Fruit fly (Drosophila melanogaster) whole organism, embryonic: ENCODE data around the gene CG15764.

Experiments
- Atf6 ChIP-seq: fragments of 200-800 bp; sonication (Bioruptor generic); IDR thresholded peaks from 2 replicates; pipeline ENCODE4 v1.3.6; 2022; ENCODE audit warnings: missing biosample characterization, missing genetic modification characterization
- Awh ChIP-seq: fragments of 200-800 bp; sonication (Bioruptor generic); IDR thresholded peaks from 2 replicates; pipeline ENCODE4, ENCODE4 v1.3.6; 2022; ENCODE audit warnings: missing biosample characterization, missing genetic modification characterization
- B-H1 ChIP-seq: fragments of 200-800 bp; sonication (Bioruptor generic); IDR thresholded peaks from 3 replicates; pipeline ENCODE4 v1.3.6; 2022; ENCODE audit warnings: missing biosample characterization, missing genetic modification characterization
- B-H2 ChIP-seq: fragments of 200-800 bp; sonication (Bioruptor generic); optimal IDR thresholded peaks from 2 replicates; lab custom pipeline; 2018; ENCODE audit warnings: missing biosample characterization, mild to moderate bottlenecking, missing genetic modification characterization
- BEAF-32 ChIP-seq: fragments of 200-800 bp; sonication (Bioruptor generic); optimal IDR thresholded peaks from 3 replicates; lab custom pipeline; 2017; ENCODE audit warnings: missing biosample characterization, missing genetic modification characterization, mild to moderate bottlenecking, moderate library complexity, missing genetic modification reagents
- CG1233 ChIP-seq: fragments of 200-800 bp; sonication (Bioruptor generic); optimal IDR thresholded peaks from 4 replicates; lab custom pipeline; 2018; ENCODE audit warnings: missing biosample characterization, mild to moderate bottlenecking, missing genetic modification characterization
- CG12391 ChIP-seq: fragments of 200-800 bp; sonication (Bioruptor generic); optimal IDR thresholded peaks from 3 replicates; lab custom pipeline; 2018; ENCODE audit warnings: missing biosample characterization, mild to moderate bottlenecking, missing genetic modification characterization, moderate library complexity
- CG15514 ChIP-seq: fragments of 200-800 bp; sonication (Bioruptor generic); optimal IDR thresholded peaks from 3 replicates; lab custom pipeline; 2017; ENCODE audit warnings: missing biosample characterization, missing genetic modification characterization, mild to moderate bottlenecking, moderate library complexity, missing genetic modification reagents
- CG17829 ChIP-seq: fragments of 200-800 bp; optimal IDR thresholded peaks from 2 replicates; lab custom pipeline; 2019; ENCODE audit warnings: missing biosample characterization, mild to moderate bottlenecking, missing genetic modification characterization, moderate library complexity
- CG2129 ChIP-seq: fragments of 200-800 bp; sonication (Bioruptor generic); IDR thresholded peaks from 2 replicates; pipeline ENCODE4 v1.3.6; 2022; ENCODE audit warnings: missing biosample characterization, missing genetic modification characterization; ENCODE audit not compliant: partially characterized antibody
- CG32767 ChIP-seq: fragments of 200-800 bp; sonication (Bioruptor generic); IDR thresholded peaks from 2 replicates; pipeline ENCODE4 v1.3.6; 2022; ENCODE audit warnings: missing biosample characterization, missing genetic modification characterization
- CG32772 ChIP-seq: fragments of 200-800 bp; sonication (Bioruptor generic); IDR thresholded peaks from 2 replicates; pipeline ENCODE4 v1.3.6; 2022; ENCODE audit warnings: missing biosample characterization, missing genetic modification characterization
- CG33213 ChIP-seq: fragments of 200-800 bp; sonication (Bioruptor generic); optimal IDR thresholded peaks from 3 replicates; lab custom pipeline; 2016; ENCODE audit warnings: missing biosample characterization, missing genetic modification characterization
- CG3726 ChIP-seq: fragments of 200-800 bp; sonication (Bioruptor generic); IDR thresholded peaks from 3 replicates; pipeline ENCODE4, ENCODE4 v1.3.6; 2022; ENCODE audit warnings: missing biosample characterization, missing genetic modification characterization
- CG3847 ChIP-seq: fragments of 200-800 bp; sonication (Bioruptor generic); IDR thresholded peaks from 2 replicates; pipeline ENCODE4 v1.3.6; 2022; ENCODE audit warnings: missing biosample characterization, missing genetic modification characterization
- CG4707 ChIP-seq: fragments of 200-800 bp; sonication (Bioruptor generic); optimal IDR thresholded peaks from 2 replicates; lab custom pipeline; 2018; ENCODE audit warnings: missing biosample characterization, mild to moderate bottlenecking, missing genetic modification characterization, moderate library complexity
- CG6683 ChIP-seq: fragments of 200-800 bp; sonication (Bioruptor generic); optimal IDR thresholded peaks from 2 replicates; lab custom pipeline; 2017; ENCODE audit warnings: missing biosample characterization, mild to moderate bottlenecking, missing genetic modification characterization, missing genetic modification reagents
- CG9797 ChIP-seq: fragments of 200-800 bp; sonication (Bioruptor generic); optimal IDR thresholded peaks from 3 replicates; lab custom pipeline; 2018; ENCODE audit warnings: missing biosample characterization, mild to moderate bottlenecking, missing genetic modification characterization
- Dfd ChIP-seq, 2 experiments: fragments of >200 bp; optimal IDR thresholded peaks; 2 replicates each; lab custom pipeline; 2017; ENCODE audit warnings: missing biosample characterization in 2 of 2, missing genetic modification characterization in 2 of 2
- Doc3 ChIP-seq: fragments of 200-800 bp; sonication (Bioruptor generic); IDR thresholded peaks from 3 replicates; pipeline ENCODE4 v1.3.6; 2022; ENCODE audit warnings: missing biosample characterization, missing genetic modification characterization; ENCODE audit not compliant: partially characterized antibody
- Dp ChIP-seq: fragments of 200-800 bp; sonication (Bioruptor generic); optimal IDR thresholded peaks from 2 replicates; lab custom pipeline; 2018; ENCODE audit warnings: missing biosample characterization, mild to moderate bottlenecking, missing genetic modification characterization, moderate library complexity
- Myb ChIP-seq: fragments of 200-800 bp; sonication (Bioruptor generic); optimal IDR thresholded peaks from 2 replicates; lab custom pipeline; 2016; ENCODE audit warnings: missing biosample characterization, missing genetic modification characterization
- Rfx ChIP-seq: fragments of 200-800 bp; sonication (Bioruptor generic); IDR thresholded peaks from 2 replicates; pipeline ENCODE4 v1.3.6; 2022; ENCODE audit warnings: missing biosample characterization, missing genetic modification characterization
- Side ChIP-seq: fragments of 200-800 bp; sonication (Bioruptor generic); optimal IDR thresholded peaks from 2 replicates; lab custom pipeline; 2016; ENCODE audit warnings: missing biosample characterization, missing genetic modification characterization
- ac ChIP-seq: fragments of 200-800 bp; sonication (Bioruptor generic); optimal IDR thresholded peaks from 3 replicates; lab custom pipeline; 2017; ENCODE audit warnings: missing biosample characterization, mild to moderate bottlenecking, missing genetic modification characterization
- ase ChIP-seq: fragments of 200-800 bp; sonication (Bioruptor generic); IDR thresholded peaks from 3 replicates; pipeline ENCODE4 v1.3.6; 2022; ENCODE audit warnings: missing biosample characterization, missing genetic modification characterization
- cato ChIP-seq: fragments of 200-800 bp; sonication (Bioruptor generic); optimal IDR thresholded peaks from 2 replicates; lab custom pipeline; 2016; ENCODE audit warnings: missing biosample characterization, missing genetic modification characterization, borderline replicate concordance
- corto ChIP-seq: fragments of 200-800 bp; sonication (Bioruptor generic); optimal IDR thresholded peaks from 2 replicates; lab custom pipeline; 2016; ENCODE audit warnings: missing biosample characterization, mild to moderate bottlenecking, missing genetic modification characterization, moderate library complexity
- crol ChIP-seq: fragments of 200-800 bp; sonication (Bioruptor generic); IDR thresholded peaks from 2 replicates; pipeline ENCODE4 v1.3.6; 2022; ENCODE audit warnings: missing biosample characterization, missing genetic modification characterization
- crp ChIP-seq, 2 experiments: fragments of 200-800 bp; sonication (Bioruptor generic); optimal IDR thresholded peaks; 2 replicates in 1 of 2; 3 replicates in 1 of 2; lab custom pipeline; 2017; ENCODE audit warnings: missing biosample characterization in 2 of 2, missing genetic modification characterization in 2 of 2, mild to moderate bottlenecking in 1 of 2, moderate library complexity in 1 of 2
- dm ChIP-seq: fragments of 200-800 bp; sonication (Bioruptor generic); optimal IDR thresholded peaks from 3 replicates; lab custom pipeline; 2016; ENCODE audit warnings: missing biosample characterization, missing genetic modification characterization
- ems ChIP-seq: fragments of 200-800 bp; sonication (Bioruptor generic); optimal IDR thresholded peaks from 3 replicates; lab custom pipeline; 2016; ENCODE audit warnings: missing biosample characterization, missing genetic modification characterization
- fru ChIP-seq: fragments of >200 bp; optimal IDR thresholded peaks from 2 replicates; lab custom pipeline; 2017
- gem ChIP-seq: fragments of 200-800 bp; sonication (Bioruptor generic); optimal IDR thresholded peaks from 2 replicates; lab custom pipeline; 2019; ENCODE audit warnings: missing biosample characterization, mild to moderate bottlenecking, missing genetic modification characterization, moderate library complexity
- grau ChIP-seq: fragments of 200-800 bp; optimal IDR thresholded peaks from 3 replicates; lab custom pipeline; 2019; ENCODE audit warnings: missing biosample characterization, mild to moderate bottlenecking, missing genetic modification characterization, moderate library complexity
- ind ChIP-seq: fragments of 200-800 bp; sonication (Bioruptor generic); optimal IDR thresholded peaks from 3 replicates; lab custom pipeline; 2016; ENCODE audit warnings: missing biosample characterization, missing genetic modification characterization
- kay ChIP-seq: fragments of 200-800 bp; sonication (Bioruptor generic); optimal IDR thresholded peaks from 2 replicates; lab custom pipeline; 2016; ENCODE audit warnings: missing biosample characterization, missing genetic modification characterization
- knrl ChIP-seq: fragments of 200-800 bp; sonication (Bioruptor generic); IDR thresholded peaks from 3 replicates; pipeline ENCODE4 v1.3.6; 2022; ENCODE audit warnings: missing biosample characterization, missing genetic modification characterization; ENCODE audit not compliant: partially characterized antibody
- lab ChIP-seq: fragments of 200-800 bp; sonication (Bioruptor generic); optimal IDR thresholded peaks from 3 replicates; lab custom pipeline; 2017; ENCODE audit warnings: missing biosample characterization, missing genetic modification characterization, mild to moderate bottlenecking, moderate library complexity, missing genetic modification reagents
- lov ChIP-seq, 2 experiments: fragments of 200-800 bp in 1 of 2; fragments of >200 bp in 1 of 2; sonication (Bioruptor generic) in 1 of 2; IDR thresholded peaks in 1 of 2; optimal IDR thresholded peaks in 1 of 2; 2 replicates in 1 of 2; 3 replicates in 1 of 2; pipeline versions ENCODE4 v1.3.6 to Lab custom; 2017 to 2022; ENCODE audit warnings: missing biosample characterization in 1 of 2, missing genetic modification characterization in 1 of 2
- maf-S ChIP-seq: fragments of 200-800 bp; sonication (Bioruptor generic); optimal IDR thresholded peaks from 2 replicates; lab custom pipeline; 2016; ENCODE audit warnings: missing biosample characterization, missing genetic modification characterization
- nerfin-2 ChIP-seq: fragments of 200-800 bp; sonication (Bioruptor generic); IDR thresholded peaks from 2 replicates; pipeline ENCODE4 v1.3.6; 2022; ENCODE audit warnings: missing biosample characterization, missing genetic modification characterization; ENCODE audit not compliant: partially characterized antibody
- p53 ChIP-seq: fragments of 200-800 bp; sonication (Bioruptor generic); optimal IDR thresholded peaks from 2 replicates; lab custom pipeline; 2016; ENCODE audit warnings: missing biosample characterization, missing genetic modification characterization
- sc ChIP-seq, 3 experiments: fragments of >200 bp in 2 of 3; fragments of 200-800 bp in 1 of 3; sonication (Bioruptor generic) in 1 of 3; optimal IDR thresholded peaks; 2 replicates in 2 of 3; 3 replicates in 1 of 3; lab custom pipeline; 2017; ENCODE audit warnings: mild to moderate bottlenecking in 1 of 3, missing biosample characterization in 1 of 3, missing genetic modification characterization in 1 of 3, missing genetic modification reagents in 1 of 3
- sd ChIP-seq: fragments of 200-800 bp; sonication (Bioruptor generic); optimal IDR thresholded peaks from 3 replicates; lab custom pipeline; 2018; ENCODE audit warnings: missing biosample characterization, mild to moderate bottlenecking, missing genetic modification characterization, moderate library complexity
- slou ChIP-seq: fragments of 200-800 bp; sonication (Bioruptor generic); optimal IDR thresholded peaks from 3 replicates; lab custom pipeline; 2016; ENCODE audit warnings: missing biosample characterization, missing genetic modification characterization
- sna ChIP-seq: fragments of 200-800 bp; sonication (Bioruptor generic); IDR thresholded peaks from 2 replicates; pipeline ENCODE4 v1.3.6; 2022; ENCODE audit warnings: missing biosample characterization, missing genetic modification characterization; ENCODE audit not compliant: partially characterized antibody
- sr ChIP-seq: fragments of 200-800 bp; sonication (Bioruptor generic); IDR thresholded peaks from 3 replicates; pipeline ENCODE4 v1.3.6; 2022; ENCODE audit warnings: missing biosample characterization, missing genetic modification characterization
- tin ChIP-seq: fragments of 200-800 bp; sonication (Bioruptor generic); optimal IDR thresholded peaks from 3 replicates; lab custom pipeline; 2016; ENCODE audit warnings: missing biosample characterization, missing genetic modification characterization
- toy ChIP-seq: fragments of 200-800 bp; sonication (Bioruptor generic); IDR thresholded peaks from 2 replicates; pipeline ENCODE4 v1.3.6; 2022; ENCODE audit warnings: missing biosample characterization, missing genetic modification characterization
- unc-4 ChIP-seq: fragments of 200-800 bp; sonication (Bioruptor generic); IDR thresholded peaks from 2 replicates; pipeline ENCODE4 v1.3.6; 2022; ENCODE audit warnings: missing biosample characterization, missing genetic modification characterization; ENCODE audit not compliant: partially characterized antibody

The CG15764 gene

dm6 chrX:5873164-5873563 lies 4.3 kb downstream of the CG15764 start, which contains the start of gene GAA1 (continued):
- no peak for TF ChIP-seq sd (tag; lab: Kevin White, UChicago)
- no peak for TF ChIP-seq cato (GFP tag; lab: Kevin White, UChicago)
- TF ChIP-seq ac (GFP tag; lab: Kevin White, UChicago), result no peak
- TF ChIP-seq sr (GFP tag; lab: Robert Waterston, UW), result no peak
- TF ChIP-seq crp (GFP tag; optimal IDR thresholded peaks at IDR 0.05; lab: Kevin White, UChicago), result no peak
- TF ChIP-seq Side (GFP tag; lab: Kevin White, UChicago), result no peak
- TF ChIP-seq lov (optimal IDR thresholded peaks at IDR 0.05; lab: Kevin White, UChicago), result no peak
- no peak for TF ChIP-seq lov (GFP tag; IDR thresholded peaks at IDR 0.05; lab: Robert Waterston, UW)
- no peak for TF ChIP-seq lab (GFP tag; lab: Kevin White, UChicago)
- TF ChIP-seq BEAF-32 (GFP tag; lab: Kevin White, UChicago), result peak; percentile 58
- peak; percentile 63 for TF ChIP-seq Dp
- TF ChIP-seq fru (lab: Kevin White, UChicago), result no peak
- no peak for TF ChIP-seq ems (GFP tag; lab: Kevin White, UChicago)
- peak; percentile 31; the same call in 1 of the 2 replicates for TF ChIP-seq CG2129
- no peak for TF ChIP-seq B-H2 (GFP tag; lab: Kevin White, UChicago)
- peak; percentile 88 for TF ChIP-seq sna (GFP tag; lab: Robert Waterston, UW)
- TF ChIP-seq knrl (GFP tag; lab: Robert Waterston, UW), result peak; percentile 56; the same call in 2 of the 3 replicates
- peak; percentile 73 for TF ChIP-seq unc-4
- no peak for TF ChIP-seq corto (GFP tag; lab: Kevin White, UChicago)
- no peak for TF ChIP-seq slou (GFP tag; lab: Kevin White, UChicago)
- no peak for TF ChIP-seq toy (GFP tag; lab: Robert Waterston, UW)
- TF ChIP-seq crol, result no peak
- no peak for TF ChIP-seq Atf6
- TF ChIP-seq kay (GFP tag; lab: Kevin White, UChicago), result no peak
- no peak for TF ChIP-seq CG3847 (GFP tag; lab: Robert Waterston, UW)
- TF ChIP-seq ind (GFP tag; lab: Kevin White, UChicago), result peak; percentile 3
- peak; percentile 26 for TF ChIP-seq grau (tag; lab: Kevin White, UChicago)
- peak; percentile 44 for TF ChIP-seq CG12391
- no peak for TF ChIP-seq Awh (GFP tag; lab: Robert Waterston, UW)
- TF ChIP-seq CG33213, result no peak
- peak; percentile 26 for TF ChIP-seq CG15514 (GFP tag; lab: Kevin White, UChicago)
- no peak for TF ChIP-seq Dfd (GFP tag; optimal IDR thresholded peaks at IDR 0.05; lab: Kevin White, UChicago)
- TF ChIP-seq B-H1 (GFP tag; lab: Robert Waterston, UW), result no peak
- no peak for TF ChIP-seq CG4707 (GFP tag; lab: Kevin White, UChicago)

dm6 chrX:5876584-5876983 lies 7.7 kb downstream of the CG15764 start, which contains the start of gene mof:
Gene mof, minus strand, starts transcription at chrX:5876853.
- no peak for TF ChIP-seq CG9797
- no peak for TF ChIP-seq CG1233 (GFP tag; lab: Kevin White, UChicago)
- TF ChIP-seq Rfx (GFP tag; lab: Robert Waterston, UW), result no peak
- no peak for TF ChIP-seq CG32767 (GFP tag; lab: Robert Waterston, UW)
- TF ChIP-seq tin (GFP tag; lab: Kevin White, UChicago), result no peak
- TF ChIP-seq CG3726, result no peak
- TF ChIP-seq CG17829 (tag; lab: Kevin White, UChicago), result no peak
- TF ChIP-seq ase, result no peak
- no peak for TF ChIP-seq dm (GFP tag; lab: Kevin White, UChicago)
- TF ChIP-seq gem (tag; lab: Kevin White, UChicago), result no peak
- TF ChIP-seq sd (tag; lab: Kevin White, UChicago), result no peak
- no peak for TF ChIP-seq maf-S (GFP tag; lab: Kevin White, UChicago)
- TF ChIP-seq CG32772 (GFP tag; lab: Robert Waterston, UW), result no peak
- TF ChIP-seq p53, result no peak
- no peak for TF ChIP-seq CG6683 (GFP tag; lab: Kevin White, UChicago)
- peak; percentile 58 for TF ChIP-seq Doc3 (GFP tag; lab: Robert Waterston, UW)
- TF ChIP-seq sc (optimal IDR thresholded peaks at IDR 0.05; lab: Kevin White, UChicago), result no peak
- no peak for TF ChIP-seq sc (GFP tag; optimal IDR thresholded peaks at IDR 0.05; lab: Kevin White, UChicago)
- TF ChIP-seq nerfin-2 (GFP tag; lab: Robert Waterston, UW), result peak; percentile 86
- no peak for TF ChIP-seq Myb (GFP tag; lab: Kevin White, UChicago)
- no peak for TF ChIP-seq fru (lab: Kevin White, UChicago)
